Fruit fly (Drosophila melanogaster): ENCODE data around the gene Femcoat.

dm6 chrX:4240146-4240545 is 2.5 kb downstream of the Femcoat start:
- TF ChIP-seq CG33017 (tag; optimal IDR thresholded peaks at IDR 0.05), result no peak
- no peak for TF ChIP-seq CG11617 (GFP tag; optimal IDR thresholded peaks at IDR 0.05)
- no peak for TF ChIP-seq bab1 (GFP tag; optimal IDR thresholded peaks at IDR 0.05)
- TF ChIP-seq toe (GFP tag; optimal IDR thresholded peaks at IDR 0.05), result no peak
- no peak for TF ChIP-seq cic (GFP tag; optimal IDR thresholded peaks at IDR 0.05)
- no peak for TF ChIP-seq tj (GFP tag; optimal IDR thresholded peaks at IDR 0.05)
- TF ChIP-seq Hr96 (GFP tag; optimal IDR thresholded peaks at IDR 0.05), result no peak
